Fruit fly (Drosophila melanogaster) whole organism, embryonic: ENCODE data around the gene CG31710.

Source experiments
- Adf1 ChIP-seq: fragments of 200-800 bp; sonication (Bioruptor generic); IDR thresholded peaks from 2 replicates; pipeline ENCODE4 v1.3.6; 2022; ENCODE audit warnings: missing biosample characterization, missing genetic modification characterization
- Asciz ChIP-seq: fragments of 200-800 bp; sonication (Bioruptor generic); optimal IDR thresholded peaks from 2 replicates; lab custom pipeline; 2017; ENCODE audit warnings: missing biosample characterization, mild to moderate bottlenecking, missing genetic modification characterization, missing genetic modification reagents
- Atf6 ChIP-seq: fragments of 200-800 bp; sonication (Bioruptor generic); IDR thresholded peaks from 2 replicates; pipeline ENCODE4 v1.3.6; 2022; ENCODE audit warnings: missing biosample characterization, missing genetic modification characterization
- Awh ChIP-seq: fragments of 200-800 bp; sonication (Bioruptor generic); IDR thresholded peaks from 2 replicates; pipeline ENCODE4, ENCODE4 v1.3.6; 2022; ENCODE audit warnings: missing biosample characterization, missing genetic modification characterization
- Bdp1 ChIP-seq: fragments of 200-800 bp; sonication (Bioruptor generic); optimal IDR thresholded peaks from 3 replicates; lab custom pipeline; 2016; ENCODE audit warnings: missing biosample characterization, missing genetic modification characterization
- CG10147 ChIP-seq: fragments of 200-800 bp; sonication (Bioruptor generic); optimal IDR thresholded peaks from 2 replicates; lab custom pipeline; 2019; ENCODE audit warnings: missing biosample characterization, mild to moderate bottlenecking, missing genetic modification characterization, moderate library complexity
- CG10267 ChIP-seq: fragments of 200-800 bp; sonication (Bioruptor generic); optimal IDR thresholded peaks from 2 replicates; lab custom pipeline; 2018; ENCODE audit warnings: missing biosample characterization, mild to moderate bottlenecking, missing genetic modification characterization, moderate library complexity
- CG11398 ChIP-seq: fragments of 200-800 bp; sonication (Bioruptor generic); optimal IDR thresholded peaks from 2 replicates; lab custom pipeline; 2016; ENCODE audit warnings: missing biosample characterization, missing genetic modification characterization
- CG11504 ChIP-seq: fragments of 200-800 bp; sonication (Bioruptor generic); optimal IDR thresholded peaks from 3 replicates; lab custom pipeline; 2019; ENCODE audit warnings: missing biosample characterization, mild to moderate bottlenecking, missing genetic modification characterization, moderate library complexity
- CG12155 ChIP-seq: fragments of 200-800 bp; sonication (Bioruptor generic); optimal IDR thresholded peaks from 3 replicates; lab custom pipeline; 2016; ENCODE audit warnings: missing biosample characterization, missing genetic modification characterization
- CG12659 ChIP-seq: fragments of 200-800 bp; sonication (Bioruptor generic); optimal IDR thresholded peaks from 3 replicates; lab custom pipeline; 2017; ENCODE audit warnings: mild to moderate bottlenecking, missing biosample characterization, missing genetic modification reagents, missing genetic modification characterization
- CG16815 ChIP-seq: fragments of 200-800 bp; sonication (Bioruptor generic); optimal IDR thresholded peaks from 3 replicates; lab custom pipeline; 2017; ENCODE audit warnings: missing biosample characterization, mild to moderate bottlenecking, missing genetic modification characterization
- CG18262 ChIP-seq: fragments of 200-800 bp; optimal IDR thresholded peaks from 3 replicates; lab custom pipeline; 2019; ENCODE audit warnings: missing biosample characterization, mild to moderate bottlenecking, missing genetic modification characterization, moderate library complexity
- CG1832 ChIP-seq: fragments of 200-800 bp; sonication (Bioruptor generic); optimal IDR thresholded peaks from 2 replicates; lab custom pipeline; 2017; ENCODE audit warnings: missing biosample characterization, mild to moderate bottlenecking, missing genetic modification characterization, inconsistent platforms
- CG18764 ChIP-seq: fragments of 200-800 bp; sonication (Bioruptor generic); optimal IDR thresholded peaks from 3 replicates; lab custom pipeline; 2016; ENCODE audit warnings: missing biosample characterization, missing genetic modification characterization
- CG43689 ChIP-seq: fragments of 200-800 bp; sonication (Bioruptor generic); IDR thresholded peaks from 2 replicates; pipeline ENCODE4 v1.3.6; 2022; ENCODE audit warnings: missing biosample characterization, missing genetic modification characterization
- CG5180 ChIP-seq: fragments of 200-800 bp; sonication (Bioruptor generic); optimal IDR thresholded peaks from 3 replicates; lab custom pipeline; 2017; ENCODE audit warnings: missing biosample characterization, missing genetic modification characterization, mild to moderate bottlenecking, moderate library complexity, missing genetic modification reagents
- CG6272 ChIP-seq: fragments of 200-800 bp; sonication (Bioruptor generic); IDR thresholded peaks from 2 replicates; pipeline ENCODE4 v1.3.6; 2022; ENCODE audit warnings: missing biosample characterization, missing genetic modification characterization
- CG7963 ChIP-seq: fragments of 200-800 bp; sonication (Bioruptor generic); IDR thresholded peaks from 3 replicates; pipeline ENCODE4 v1.3.6; 2022; ENCODE audit warnings: missing biosample characterization, missing genetic modification characterization; ENCODE audit not compliant: partially characterized antibody
- CG7987 ChIP-seq: fragments of 200-800 bp; sonication (Bioruptor generic); optimal IDR thresholded peaks from 2 replicates; lab custom pipeline; 2018; ENCODE audit warnings: missing biosample characterization, mild to moderate bottlenecking, missing genetic modification characterization, moderate library complexity
- CHES-1-like ChIP-seq: fragments of 200-800 bp; sonication (Bioruptor generic); optimal IDR thresholded peaks from 2 replicates; lab custom pipeline; 2016; ENCODE audit warnings: missing biosample characterization, missing genetic modification characterization
- Camta ChIP-seq: fragments of 200-800 bp; sonication (Bioruptor generic); optimal IDR thresholded peaks from 2 replicates; lab custom pipeline; 2016; ENCODE audit warnings: missing biosample characterization, missing genetic modification characterization
- CoRest ChIP-seq: fragments of 200-800 bp; sonication (Bioruptor generic); optimal IDR thresholded peaks from 3 replicates; lab custom pipeline; 2018; ENCODE audit warnings: missing biosample characterization, mild to moderate bottlenecking, missing genetic modification characterization, moderate library complexity
- Dbx ChIP-seq: fragments of 200-800 bp; sonication (Bioruptor generic); IDR thresholded peaks from 3 replicates; pipeline ENCODE4 v1.3.6; 2022; ENCODE audit warnings: missing biosample characterization, missing genetic modification characterization
- Dll ChIP-seq: fragments of 200-800 bp; sonication (Bioruptor generic); IDR thresholded peaks from 4 replicates; pipeline ENCODE4 v1.3.6; 2022; ENCODE audit warnings: missing biosample characterization, missing genetic modification characterization; ENCODE audit not compliant: partially characterized antibody
- ERR ChIP-seq: fragments of 200-800 bp; sonication (Bioruptor generic); optimal IDR thresholded peaks from 2 replicates; lab custom pipeline; 2016; ENCODE audit warnings: missing biosample characterization, missing genetic modification characterization
- Mes4 ChIP-seq: fragments of 200-800 bp; sonication (Bioruptor generic); optimal IDR thresholded peaks from 2 replicates; lab custom pipeline; 2016; ENCODE audit warnings: missing biosample characterization, missing genetic modification characterization
- Oaz ChIP-seq: fragments of 200-800 bp; sonication (Bioruptor generic); IDR thresholded peaks from 2 replicates; pipeline ENCODE4 v1.3.6; 2022; ENCODE audit warnings: missing biosample characterization, missing genetic modification characterization
- Rfx ChIP-seq: fragments of 200-800 bp; sonication (Bioruptor generic); IDR thresholded peaks from 2 replicates; pipeline ENCODE4 v1.3.6; 2022; ENCODE audit warnings: missing biosample characterization, missing genetic modification characterization
- Rx ChIP-seq: fragments of 200-800 bp; sonication (Bioruptor generic); IDR thresholded peaks from 2 replicates; pipeline ENCODE4 v1.3.6; 2022; ENCODE audit warnings: missing biosample characterization, missing genetic modification characterization
- Sry-β ChIP-seq: fragments of 200-800 bp; sonication (Bioruptor generic); optimal IDR thresholded peaks from 2 replicates; lab custom pipeline; 2018; ENCODE audit warnings: missing biosample characterization, mild to moderate bottlenecking, missing genetic modification characterization, moderate library complexity
- Xbp1 ChIP-seq: fragments of 200-800 bp; sonication (Bioruptor generic); optimal IDR thresholded peaks from 3 replicates; lab custom pipeline; 2016; ENCODE audit warnings: missing biosample characterization, mild to moderate bottlenecking, missing genetic modification characterization
- al ChIP-seq: fragments of 200-800 bp; sonication (Bioruptor generic); IDR thresholded peaks from 2 replicates; pipeline ENCODE4 v1.3.6; 2022; ENCODE audit warnings: missing biosample characterization, missing genetic modification characterization
- aop ChIP-seq: fragments of 200-800 bp; sonication (Bioruptor generic); IDR thresholded peaks from 2 replicates; pipeline ENCODE4 v1.3.6; 2022; ENCODE audit warnings: missing biosample characterization, missing genetic modification characterization
- ap ChIP-seq: fragments of 200-800 bp; sonication (Bioruptor generic); IDR thresholded peaks from 2 replicates; pipeline ENCODE4 v1.3.6; 2022; ENCODE audit warnings: missing biosample characterization, missing genetic modification characterization
- bigmax ChIP-seq: fragments of 200-800 bp; sonication (Bioruptor generic); optimal IDR thresholded peaks from 2 replicates; lab custom pipeline; 2018; ENCODE audit warnings: missing biosample characterization, mild to moderate bottlenecking, missing genetic modification characterization
- bowl ChIP-seq: fragments of 200-800 bp; sonication (Bioruptor generic); IDR thresholded peaks from 2 replicates; pipeline ENCODE4 v1.3.6; 2022; ENCODE audit warnings: missing biosample characterization, missing genetic modification characterization
- cato ChIP-seq: fragments of 200-800 bp; sonication (Bioruptor generic); optimal IDR thresholded peaks from 2 replicates; lab custom pipeline; 2016; ENCODE audit warnings: missing biosample characterization, missing genetic modification characterization, borderline replicate concordance
- dimm ChIP-seq: fragments of 200-800 bp; sonication (Bioruptor generic); IDR thresholded peaks from 2 replicates; pipeline ENCODE4 v1.3.6; 2022; ENCODE audit warnings: missing biosample characterization, missing genetic modification characterization
- exex ChIP-seq: fragments of 200-800 bp; sonication (Bioruptor generic); optimal IDR thresholded peaks from 4 replicates; lab custom pipeline; 2018; ENCODE audit warnings: missing biosample characterization, mild to moderate bottlenecking, missing genetic modification characterization, moderate library complexity
- eyg ChIP-seq: fragments of 200-800 bp; sonication (Bioruptor generic); optimal IDR thresholded peaks from 3 replicates; lab custom pipeline; 2016; ENCODE audit warnings: missing biosample characterization, missing genetic modification characterization
- jigr1 ChIP-seq: fragments of 200-800 bp; sonication (Bioruptor generic); IDR thresholded peaks from 3 replicates; pipeline ENCODE4 v1.3.6; 2022; ENCODE audit warnings: missing biosample characterization, missing genetic modification characterization
- oc ChIP-seq: fragments of 200-800 bp; sonication (Bioruptor generic); optimal IDR thresholded peaks from 2 replicates; lab custom pipeline; 2018; ENCODE audit warnings: missing biosample characterization, mild to moderate bottlenecking, missing genetic modification characterization, moderate library complexity
- p53 ChIP-seq: fragments of 200-800 bp; sonication (Bioruptor generic); optimal IDR thresholded peaks from 2 replicates; lab custom pipeline; 2016; ENCODE audit warnings: missing biosample characterization, missing genetic modification characterization
- phol ChIP-seq: fragments of 200-800 bp; sonication (Bioruptor generic); optimal IDR thresholded peaks from 3 replicates; lab custom pipeline; 2018; ENCODE audit warnings: missing biosample characterization, mild to moderate bottlenecking, missing genetic modification characterization, moderate library complexity
- pzg ChIP-seq: fragments of 200-800 bp; sonication (Bioruptor generic); optimal IDR thresholded peaks from 3 replicates; lab custom pipeline; 2018; ENCODE audit warnings: missing biosample characterization, mild to moderate bottlenecking, missing genetic modification characterization, moderate library complexity
- schlank ChIP-seq: fragments of 200-800 bp; sonication (Bioruptor generic); optimal IDR thresholded peaks from 2 replicates; lab custom pipeline; 2018; ENCODE audit warnings: missing biosample characterization, mild to moderate bottlenecking, missing genetic modification characterization
- sug ChIP-seq: fragments of 200-800 bp; optimal IDR thresholded peaks from 2 replicates; lab custom pipeline; 2019; ENCODE audit warnings: missing biosample characterization, mild to moderate bottlenecking, missing genetic modification characterization, moderate library complexity
- twi ChIP-seq: fragments of 200-800 bp; optimal IDR thresholded peaks from 2 replicates; lab custom pipeline; 2019; ENCODE audit warnings: missing biosample characterization, mild to moderate bottlenecking, missing genetic modification characterization, moderate library complexity
- wor ChIP-seq: fragments of 200-800 bp; sonication (Bioruptor generic); IDR thresholded peaks from 2 replicates; pipeline ENCODE4 v1.3.6; 2022; ENCODE audit warnings: missing biosample characterization, missing genetic modification characterization
- zfh1 ChIP-seq: fragments of 200-800 bp; sonication (Bioruptor generic); IDR thresholded peaks from 3 replicates; pipeline ENCODE4 v1.3.6; 2022; ENCODE audit warnings: missing biosample characterization, missing genetic modification characterization

Gene CG31710

dm6 chr2L:9700454-9700853 is 5.3 kb downstream of the CG31710 start, which contains the start of gene pelo (continued):
- TF ChIP-seq CHES-1-like (GFP tag; lab: Kevin White, UChicago) (no peak), CG16815 (GFP tag; lab: Kevin White, UChicago) (peak; percentile 53), p53 (GFP tag; lab: Kevin White, UChicago) (no peak), CG10147 (GFP tag; lab: Kevin White, UChicago) (peak; percentile 76), Sry-β (peak; percentile 99), CG10267 (tag; lab: Kevin White, UChicago) (peak; percentile 74), CG5180 (GFP tag; lab: Kevin White, UChicago) (no peak), CG1832 (no peak), dimm (GFP tag; lab: Robert Waterston, UW) (no peak), twi (tag; lab: Kevin White, UChicago) (peak; percentile 57), CG7987 (GFP tag; lab: Kevin White, UChicago) (peak; percentile 26), exex (tag; lab: Kevin White, UChicago) (peak; percentile 20), bigmax (GFP tag; lab: Kevin White, UChicago) (no peak), sug (tag; lab: Kevin White, UChicago) (peak; percentile 74), al (GFP tag; lab: Robert Waterston, UW) (peak; percentile 70), Rfx (GFP tag; lab: Robert Waterston, UW) (peak; percentile 72), CG6272 (peak; percentile 66), Dll (0 out of 4 replicates have a peak, but pooled peaks have one; percentile 14), Rx (no peak), oc (peak; percentile 22), Xbp1 (peak; percentile 64), ERR (GFP tag; lab: Kevin White, UChicago) (no peak), cato (no peak), schlank (tag; lab: Kevin White, UChicago) (no peak), CG12659 (GFP tag; lab: Kevin White, UChicago) (peak; percentile 79), eyg (GFP tag; lab: Kevin White, UChicago) (no peak), ap (GFP tag; lab: Robert Waterston, UW) (no peak), CG18764 (GFP tag; lab: Kevin White, UChicago) (peak; percentile 36), Bdp1 (no peak), Atf6 (peak; percentile 67), bowl (GFP tag; lab: Robert Waterston, UW) (no peak), CoRest (peak; percentile 70), CG11504 (peak; percentile 68), CG11398 (GFP tag; lab: Kevin White, UChicago) (no peak), phol (peak; percentile 78), Awh (GFP tag; lab: Robert Waterston, UW) (no peak), CG12155 (GFP tag; lab: Kevin White, UChicago) (peak; percentile 68), Camta (GFP tag; lab: Kevin White, UChicago) (no peak), Dbx (GFP tag; lab: Robert Waterston, UW) (peak; percentile 59; the same call in 1 of the 3 replicates), zfh1 (GFP tag; lab: Robert Waterston, UW) (peak; percentile 76; the same call in 2 of the 3 replicates), Oaz (no peak), Mes4 (GFP tag; lab: Kevin White, UChicago) (no peak), jigr1 (GFP tag; lab: Robert Waterston, UW) (no peak), Asciz (peak; percentile 48), wor (no peak), CG7963 (GFP tag; lab: Robert Waterston, UW) (no peak), CG18262 (tag; lab: Kevin White, UChicago) (peak; percentile 64), pzg (peak; percentile 51), aop (GFP tag; lab: Robert Waterston, UW) (no peak), Adf1 (peak; percentile 33; the same call in 1 of the 2 replicates), CG43689 (GFP tag; lab: Robert Waterston, UW) (no peak)
